Fruit fly (Drosophila melanogaster) whole organism, embryonic: ENCODE data around the gene CG5937.
A peak's percentile ranks its signal among the peaks of the same experiment; 100 is the strongest.

Source experiments
- Bgb ChIP-seq: fragments of 200-800 bp; sonication (Bioruptor generic); IDR thresholded peaks from 2 replicates; pipeline ENCODE4 v1.3.6; 2022; ENCODE audit warnings: missing biosample characterization, missing genetic modification characterization; ENCODE audit not compliant: partially characterized antibody
- C15 ChIP-seq: fragments of 200-800 bp; sonication (Bioruptor generic); IDR thresholded peaks from 3 replicates; pipeline ENCODE4 v1.3.6; 2022; ENCODE audit warnings: missing biosample characterization, missing genetic modification characterization
- CG1024 ChIP-seq: fragments of 200-800 bp; sonication (Bioruptor generic); IDR thresholded peaks from 2 replicates; pipeline ENCODE4 v1.3.6; 2022; ENCODE audit warnings: missing biosample characterization, missing genetic modification characterization
- CG10366 ChIP-seq: fragments of 200-800 bp; sonication (Bioruptor generic); IDR thresholded peaks from 2 replicates; pipeline ENCODE4 v1.3.6; 2022; ENCODE audit warnings: missing biosample characterization, missing genetic modification characterization
- CG10565 ChIP-seq: fragments of 200-800 bp; sonication (Bioruptor generic); optimal IDR thresholded peaks from 3 replicates; lab custom pipeline; 2016; ENCODE audit warnings: missing biosample characterization, mild to moderate bottlenecking, missing genetic modification characterization
- CG11247 ChIP-seq: fragments of 200-800 bp; sonication (Bioruptor generic); IDR thresholded peaks from 2 replicates; pipeline ENCODE4 v1.3.6; 2022; ENCODE audit warnings: missing biosample characterization, missing genetic modification characterization
- CG11504 ChIP-seq: fragments of 200-800 bp; sonication (Bioruptor generic); optimal IDR thresholded peaks from 3 replicates; lab custom pipeline; 2019; ENCODE audit warnings: missing biosample characterization, mild to moderate bottlenecking, missing genetic modification characterization, moderate library complexity
- CG16863 ChIP-seq: fragments of 200-800 bp; sonication (Bioruptor generic); optimal IDR thresholded peaks from 3 replicates; lab custom pipeline; 2016; ENCODE audit warnings: missing biosample characterization, missing genetic modification characterization
- CG17361 ChIP-seq: fragments of 200-800 bp; sonication (Bioruptor generic); IDR thresholded peaks from 3 replicates; pipeline ENCODE4 v1.3.6; 2022; ENCODE audit warnings: missing biosample characterization, missing genetic modification characterization
- CG17385 ChIP-seq: fragments of 200-800 bp; sonication (Bioruptor generic); optimal IDR thresholded peaks from 3 replicates; lab custom pipeline; 2018; ENCODE audit warnings: missing biosample characterization, mild to moderate bottlenecking, missing genetic modification characterization
- CG18764 ChIP-seq: fragments of 200-800 bp; sonication (Bioruptor generic); optimal IDR thresholded peaks from 3 replicates; lab custom pipeline; 2016; ENCODE audit warnings: missing biosample characterization, missing genetic modification characterization
- CG2199 ChIP-seq: fragments of 200-800 bp; sonication (Bioruptor generic); IDR thresholded peaks from 3 replicates; pipeline ENCODE4 v1.3.6; 2022; ENCODE audit warnings: missing biosample characterization, missing genetic modification characterization
- CG31388 ChIP-seq: fragments of 200-800 bp; sonication (Bioruptor generic); optimal IDR thresholded peaks from 2 replicates; lab custom pipeline; 2016; ENCODE audit warnings: missing biosample characterization, missing genetic modification characterization
- CG32772 ChIP-seq: fragments of 200-800 bp; sonication (Bioruptor generic); IDR thresholded peaks from 2 replicates; pipeline ENCODE4 v1.3.6; 2022; ENCODE audit warnings: missing biosample characterization, missing genetic modification characterization
- CG3281 ChIP-seq: fragments of 200-800 bp; sonication (Bioruptor generic); optimal IDR thresholded peaks from 3 replicates; lab custom pipeline; 2017; ENCODE audit warnings: missing biosample characterization, mild to moderate bottlenecking, missing genetic modification characterization
- CG33213 ChIP-seq: fragments of 200-800 bp; sonication (Bioruptor generic); optimal IDR thresholded peaks from 3 replicates; lab custom pipeline; 2016; ENCODE audit warnings: missing biosample characterization, missing genetic modification characterization
- CG34376 ChIP-seq: fragments of 200-800 bp; sonication (Bioruptor generic); optimal IDR thresholded peaks from 2 replicates; lab custom pipeline; 2018; ENCODE audit warnings: missing biosample characterization, mild to moderate bottlenecking, missing genetic modification characterization
- CG3726 ChIP-seq: fragments of 200-800 bp; sonication (Bioruptor generic); IDR thresholded peaks from 3 replicates; pipeline ENCODE4, ENCODE4 v1.3.6; 2022; ENCODE audit warnings: missing biosample characterization, missing genetic modification characterization
- CG43689 ChIP-seq: fragments of 200-800 bp; sonication (Bioruptor generic); IDR thresholded peaks from 2 replicates; pipeline ENCODE4 v1.3.6; 2022; ENCODE audit warnings: missing biosample characterization, missing genetic modification characterization
- CG6683 ChIP-seq: fragments of 200-800 bp; sonication (Bioruptor generic); optimal IDR thresholded peaks from 2 replicates; lab custom pipeline; 2017; ENCODE audit warnings: missing biosample characterization, mild to moderate bottlenecking, missing genetic modification characterization, missing genetic modification reagents
- CG7372 ChIP-seq: fragments of 200-800 bp; sonication (Bioruptor generic); IDR thresholded peaks from 2 replicates; pipeline ENCODE4 v1.3.6; 2022; ENCODE audit warnings: missing biosample characterization, missing genetic modification characterization
- CG7963 ChIP-seq: fragments of 200-800 bp; sonication (Bioruptor generic); IDR thresholded peaks from 3 replicates; pipeline ENCODE4 v1.3.6; 2022; ENCODE audit warnings: missing biosample characterization, missing genetic modification characterization; ENCODE audit not compliant: partially characterized antibody
- CG8281 ChIP-seq: fragments of 200-800 bp; sonication (Bioruptor generic); optimal IDR thresholded peaks from 2 replicates; lab custom pipeline; 2018; ENCODE audit warnings: missing biosample characterization, mild to moderate bottlenecking, missing genetic modification characterization, moderate library complexity
- CG9609 ChIP-seq: fragments of 200-800 bp; sonication (Bioruptor generic); optimal IDR thresholded peaks from 3 replicates; lab custom pipeline; 2016; ENCODE audit warnings: missing biosample characterization, missing genetic modification characterization
- CkIIα-i1 ChIP-seq: fragments of 200-800 bp; sonication (Bioruptor generic); IDR thresholded peaks from 2 replicates; pipeline ENCODE4 v1.3.6; 2022; ENCODE audit warnings: missing biosample characterization, missing genetic modification characterization
- D19A ChIP-seq: fragments of 200-800 bp; optimal IDR thresholded peaks from 3 replicates; lab custom pipeline; 2019; ENCODE audit warnings: missing biosample characterization, mild to moderate bottlenecking, missing genetic modification characterization, moderate library complexity
- Dip2 ChIP-seq: fragments of 200-800 bp; sonication (Bioruptor generic); IDR thresholded peaks from 2 replicates; pipeline ENCODE4 v1.3.6; 2022; ENCODE audit warnings: missing biosample characterization, missing genetic modification characterization
- HLH4C ChIP-seq: fragments of 200-800 bp; sonication (Bioruptor generic); IDR thresholded peaks from 3 replicates; pipeline ENCODE4 v1.3.6; 2022; ENCODE audit warnings: missing biosample characterization, missing genetic modification characterization; ENCODE audit not compliant: partially characterized antibody
- Hmr ChIP-seq: fragments of 200-800 bp; sonication (Bioruptor generic); optimal IDR thresholded peaks from 3 replicates; lab custom pipeline; 2017; ENCODE audit warnings: mild to moderate bottlenecking, missing biosample characterization, missing genetic modification reagents, missing genetic modification characterization
- Kr ChIP-seq: fragments of 200-800 bp; sonication (Bioruptor generic); optimal IDR thresholded peaks from 2 replicates; lab custom pipeline; 2017; ENCODE audit warnings: missing biosample characterization, mild to moderate bottlenecking, missing genetic modification characterization
- MBD-R2 ChIP-seq: fragments of 200-800 bp; sonication (Bioruptor generic); IDR thresholded peaks from 2 replicates; pipeline ENCODE4 v1.3.6; 2022; ENCODE audit warnings: missing biosample characterization, missing genetic modification characterization
- Myb ChIP-seq: fragments of 200-800 bp; sonication (Bioruptor generic); optimal IDR thresholded peaks from 2 replicates; lab custom pipeline; 2016; ENCODE audit warnings: missing biosample characterization, missing genetic modification characterization
- Neu2 ChIP-seq: fragments of 200-800 bp; sonication (Bioruptor generic); optimal IDR thresholded peaks from 3 replicates; lab custom pipeline; 2016; ENCODE audit warnings: missing biosample characterization, missing genetic modification characterization, borderline replicate concordance
- Scr ChIP-seq: fragments of 200-800 bp; sonication (Bioruptor generic); IDR thresholded peaks from 2 replicates; pipeline ENCODE4 v1.3.6; 2022; ENCODE audit warnings: missing biosample characterization, missing genetic modification characterization; ENCODE audit not compliant: partially characterized antibody
- Usf ChIP-seq: fragments of 200-800 bp; sonication (Bioruptor generic); optimal IDR thresholded peaks from 2 replicates; lab custom pipeline; 2017; ENCODE audit warnings: missing genotype, missing biosample characterization, missing genetic modification characterization
- bigmax ChIP-seq: fragments of 200-800 bp; sonication (Bioruptor generic); optimal IDR thresholded peaks from 2 replicates; lab custom pipeline; 2018; ENCODE audit warnings: missing biosample characterization, mild to moderate bottlenecking, missing genetic modification characterization
- danr ChIP-seq: fragments of 200-800 bp; sonication (Bioruptor generic); IDR thresholded peaks from 2 replicates; pipeline ENCODE4 v1.3.6; 2022; ENCODE audit warnings: missing biosample characterization, missing genetic modification characterization
- dm ChIP-seq: fragments of 200-800 bp; sonication (Bioruptor generic); optimal IDR thresholded peaks from 3 replicates; lab custom pipeline; 2016; ENCODE audit warnings: missing biosample characterization, missing genetic modification characterization
- ems ChIP-seq: fragments of 200-800 bp; sonication (Bioruptor generic); optimal IDR thresholded peaks from 3 replicates; lab custom pipeline; 2016; ENCODE audit warnings: missing biosample characterization, missing genetic modification characterization
- ewg ChIP-seq: fragments of 200-800 bp; sonication (Bioruptor generic); optimal IDR thresholded peaks from 3 replicates; lab custom pipeline; 2017; ENCODE audit warnings: mild to moderate bottlenecking, missing biosample characterization, missing genetic modification reagents, missing genetic modification characterization
- grau ChIP-seq: fragments of 200-800 bp; optimal IDR thresholded peaks from 3 replicates; lab custom pipeline; 2019; ENCODE audit warnings: missing biosample characterization, mild to moderate bottlenecking, missing genetic modification characterization, moderate library complexity
- grn ChIP-seq: fragments of 200-800 bp; sonication (Bioruptor generic); optimal IDR thresholded peaks from 3 replicates; lab custom pipeline; 2017; ENCODE audit warnings: missing biosample characterization, missing genetic modification characterization
- jumu ChIP-seq: fragments of 200-800 bp; sonication (Bioruptor generic); optimal IDR thresholded peaks from 3 replicates; lab custom pipeline; 2016; ENCODE audit warnings: missing biosample characterization, missing genetic modification characterization
- lmd ChIP-seq: fragments of 200-800 bp; sonication (Bioruptor generic); IDR thresholded peaks from 2 replicates; pipeline ENCODE4 v1.3.6; 2022; ENCODE audit warnings: missing biosample characterization, missing genetic modification characterization
- org-1 ChIP-seq: fragments of 200-800 bp; sonication (Bioruptor generic); optimal IDR thresholded peaks from 2 replicates; lab custom pipeline; 2017; ENCODE audit warnings: missing biosample characterization, missing genetic modification characterization
- pfk ChIP-seq: fragments of 200-800 bp; sonication (Bioruptor generic); optimal IDR thresholded peaks from 2 replicates; lab custom pipeline; 2018; ENCODE audit warnings: missing biosample characterization, mild to moderate bottlenecking, missing genetic modification characterization, moderate library complexity
- phol ChIP-seq: fragments of 200-800 bp; sonication (Bioruptor generic); optimal IDR thresholded peaks from 3 replicates; lab custom pipeline; 2018; ENCODE audit warnings: missing biosample characterization, mild to moderate bottlenecking, missing genetic modification characterization, moderate library complexity
- ranshi ChIP-seq: fragments of 200-800 bp; sonication (Bioruptor generic); IDR thresholded peaks from 2 replicates; pipeline ENCODE4 v1.3.6; 2022; ENCODE audit warnings: missing biosample characterization, missing genetic modification characterization
- slp2 ChIP-seq: fragments of 200-800 bp; sonication (Bioruptor generic); optimal IDR thresholded peaks from 2 replicates; lab custom pipeline; 2016; ENCODE audit warnings: missing biosample characterization, missing genetic modification characterization
- tap ChIP-seq: fragments of 200-800 bp; optimal IDR thresholded peaks from 3 replicates; lab custom pipeline; 2019; ENCODE audit warnings: missing biosample characterization, mild to moderate bottlenecking, missing genetic modification characterization, moderate library complexity
- trem ChIP-seq: fragments of 200-800 bp; optimal IDR thresholded peaks from 3 replicates; lab custom pipeline; 2019; ENCODE audit warnings: missing biosample characterization, mild to moderate bottlenecking, missing genetic modification characterization, moderate library complexity

CG5937 gene

dm6 chrX:6097578-6097977, 57.8 kb downstream of the CG5937 start (continued):
- TF ChIP-seq Bgb (GFP tag; lab: Robert Waterston, UW): peak; percentile 44; the same call in 1 of the 2 replicates
- peak; percentile 69 for TF ChIP-seq D19A
- TF ChIP-seq C15: peak; percentile 80; the same call in 2 of the 3 replicates
- TF ChIP-seq Scr (GFP tag; lab: Robert Waterston, UW): peak; percentile 31; the same call in 1 of the 2 replicates
- TF ChIP-seq trem (tag; lab: Kevin White, UChicago): peak; percentile 51
- peak; percentile 86 for TF ChIP-seq CG11504
- peak; percentile 87 for TF ChIP-seq ranshi (GFP tag; lab: Robert Waterston, UW)
- peak; percentile 80 for TF ChIP-seq danr
- TF ChIP-seq CG9609: peak; percentile 79
- peak; percentile 72 for TF ChIP-seq ewg (GFP tag; lab: Kevin White, UChicago)
- TF ChIP-seq CG2199 (GFP tag; lab: Robert Waterston, UW): peak; percentile 71; the same call in 1 of the 3 replicates
- TF ChIP-seq bigmax (GFP tag; lab: Kevin White, UChicago): no peak
- peak; percentile 78 for TF ChIP-seq CG3281 (GFP tag; lab: Kevin White, UChicago)
- no peak for TF ChIP-seq CG7963 (GFP tag; lab: Robert Waterston, UW)
- peak; percentile 91 for TF ChIP-seq CG10366 (GFP tag; lab: Robert Waterston, UW)
- TF ChIP-seq CG7372 (GFP tag; lab: Robert Waterston, UW): peak; percentile 76
- no peak for TF ChIP-seq pfk
- TF ChIP-seq Myb: peak; percentile 64
- TF ChIP-seq Neu2 (GFP tag; lab: Kevin White, UChicago): no peak
- peak; percentile 72 for TF ChIP-seq CG1024 (GFP tag; lab: Robert Waterston, UW)
- peak; percentile 83 for TF ChIP-seq CG17361 (GFP tag; lab: Robert Waterston, UW)
- TF ChIP-seq CG34376 (GFP tag; lab: Kevin White, UChicago): no peak
- peak; percentile 73 for TF ChIP-seq grau
- TF ChIP-seq dm (GFP tag; lab: Kevin White, UChicago): peak; percentile 46
- peak; percentile 77 for TF ChIP-seq CG33213
- TF ChIP-seq Hmr (GFP tag; lab: Kevin White, UChicago): peak; percentile 83
- peak; percentile 64 for TF ChIP-seq CG6683
- TF ChIP-seq CG18764: peak; percentile 72
- TF ChIP-seq CG16863 (GFP tag; lab: Kevin White, UChicago): peak; percentile 81
- TF ChIP-seq jumu: peak; percentile 87
- TF ChIP-seq CG8281 (tag; lab: Kevin White, UChicago): peak; percentile 45
- 0 out of 2 replicates have a peak, but pooled peaks have one; percentile 31 for TF ChIP-seq CkIIα-i1 (GFP tag; lab: Robert Waterston, UW)
- peak; percentile 9; the same call in 1 of the 3 replicates for TF ChIP-seq HLH4C (GFP tag; lab: Robert Waterston, UW)
- TF ChIP-seq lmd: peak; percentile 88
- TF ChIP-seq MBD-R2 (GFP tag; lab: Robert Waterston, UW): peak; percentile 65
- peak; percentile 65 for TF ChIP-seq tap (tag; lab: Kevin White, UChicago)
- peak; percentile 69 for TF ChIP-seq slp2 (GFP tag; lab: Kevin White, UChicago)
- TF ChIP-seq Dip2: no peak
- peak; percentile 39 for TF ChIP-seq CG31388 (GFP tag; lab: Kevin White, UChicago)
- TF ChIP-seq org-1 (GFP tag; lab: Kevin White, UChicago): peak; percentile 76
- peak; percentile 23 for TF ChIP-seq CG10565
- peak; percentile 60; the same call in 1 of the 3 replicates for TF ChIP-seq CG3726 (GFP tag; lab: Robert Waterston, UW)
- no peak for TF ChIP-seq Kr (GFP tag; lab: Kevin White, UChicago)
- peak; percentile 84 for TF ChIP-seq CG11247 (GFP tag; lab: Robert Waterston, UW)
- TF ChIP-seq phol (tag; lab: Kevin White, UChicago): peak; percentile 74
- peak; percentile 33 for TF ChIP-seq Usf
- peak; percentile 54 for TF ChIP-seq grn (GFP tag; lab: Kevin White, UChicago)
- TF ChIP-seq CG32772 (GFP tag; lab: Robert Waterston, UW): peak; percentile 93
- peak; percentile 72 for TF ChIP-seq CG17385 (GFP tag; lab: Kevin White, UChicago)
- peak; percentile 73 for TF ChIP-seq ems (GFP tag; lab: Kevin White, UChicago)
- peak; percentile 56; the same call in 1 of the 2 replicates for TF ChIP-seq CG43689
